In the genomic region with DNA sequence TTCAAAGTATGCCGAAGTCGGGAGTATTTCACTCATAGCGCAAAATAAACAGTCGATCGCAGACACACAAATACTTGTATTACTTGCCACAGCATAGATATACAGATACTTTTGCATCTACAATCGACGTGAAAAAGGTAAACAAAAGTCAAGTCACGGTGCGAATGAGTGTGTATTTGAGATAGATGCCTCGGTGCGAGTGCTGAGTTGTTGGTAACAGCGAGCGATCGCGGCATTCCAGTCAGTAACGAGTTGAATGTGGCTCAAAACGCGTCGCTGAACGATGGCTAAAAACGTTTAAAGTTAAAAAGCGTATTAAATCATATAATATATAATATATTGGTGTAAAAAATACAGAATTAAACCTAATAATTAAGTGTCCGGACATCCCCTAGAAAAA, we compare ENCODE assay signal across 1 fruit fly cellular context.
A peak's percentile ranks its signal among the peaks of the same experiment; 100 is the strongest.
TF ChIP-seq lines count a peak whose summit lies in the region.

A gene (plus strand): TSS at position 207 of the 400 bp plus-strand sequence.

TF ChIP-seq in whole organism, embryonic, 481 proteins besides CTCF, POLR2A, EP300 and RAD21 (continued from another document):
- TF ChIP-seq ATbp (GFP tag; optimal IDR thresholded peaks at IDR 0.05; lab: Kevin White, UChicago) (no peak), Nf-YB (GFP tag; optimal IDR thresholded peaks at IDR 0.05; lab: Kevin White, UChicago) (no peak), Neu2 (GFP tag; optimal IDR thresholded peaks at IDR 0.05; lab: Kevin White, UChicago; ENCODE audit: borderline replicate concordance) (no peak), CG6175 (GFP tag; IDR thresholded peaks at IDR 0.05; lab: Robert Waterston, UW) (peak; percentile 60; the same call in 1 of the 3 replicates), CG2199 (GFP tag; IDR thresholded peaks at IDR 0.05; lab: Robert Waterston, UW) (peak; percentile 64; the same call in 1 of the 3 replicates), CG13287 (GFP tag; IDR thresholded peaks at IDR 0.05; lab: Robert Waterston, UW; ENCODE audit: partially characterized antibody) (peak; percentile 15; the same call in 1 of the 2 replicates), mirr (GFP tag; optimal IDR thresholded peaks at IDR 0.05; lab: Kevin White, UChicago) (peak; percentile 16), CG4328 (GFP tag; optimal IDR thresholded peaks at IDR 0.05; lab: Kevin White, UChicago) (no peak), CG17612 (GFP tag; IDR thresholded peaks at IDR 0.05; lab: Robert Waterston, UW) (no peak), CG12155 (GFP tag; optimal IDR thresholded peaks at IDR 0.05; lab: Kevin White, UChicago) (peak; percentile 81), CG11504 (tag; optimal IDR thresholded peaks at IDR 0.05; lab: Kevin White, UChicago) (no peak), HLH3B (GFP tag; IDR thresholded peaks at IDR 0.05; lab: Robert Waterston, UW) (no peak), CG15479 (GFP tag; optimal IDR thresholded peaks at IDR 0.05; lab: Kevin White, UChicago) (no peak), HLH54F (GFP tag; optimal IDR thresholded peaks at IDR 0.05; lab: Kevin White, UChicago) (no peak), Fer3 (tag; optimal IDR thresholded peaks at IDR 0.05; lab: Kevin White, UChicago) (no peak), Drgx (GFP tag; IDR thresholded peaks at IDR 0.05; lab: Robert Waterston, UW) (no peak), exex (tag; optimal IDR thresholded peaks at IDR 0.05; lab: Kevin White, UChicago) (no peak), CG1024 (GFP tag; IDR thresholded peaks at IDR 0.05; lab: Robert Waterston, UW) (no peak), Asciz (GFP tag; optimal IDR thresholded peaks at IDR 0.05; lab: Kevin White, UChicago) (no peak), ato (GFP tag; IDR thresholded peaks at IDR 0.05; lab: Robert Waterston, UW; ENCODE audit: partially characterized antibody) (no peak), Hr51 (GFP tag; optimal IDR thresholded peaks at IDR 0.05; lab: Kevin White, UChicago) (no peak), sd (tag; optimal IDR thresholded peaks at IDR 0.05; lab: Kevin White, UChicago) (peak; percentile 93), CG15601 (tag; optimal IDR thresholded peaks at IDR 0.05; lab: Kevin White, UChicago) (no peak), trem (tag; optimal IDR thresholded peaks at IDR 0.05; lab: Kevin White, UChicago) (no peak), danr (GFP tag; IDR thresholded peaks at IDR 0.05; lab: Robert Waterston, UW) (no peak), cg (GFP tag; optimal IDR thresholded peaks at IDR 0.05; lab: Kevin White, UChicago) (peak; percentile 72), CG8281 (tag; optimal IDR thresholded peaks at IDR 0.05; lab: Kevin White, UChicago) (no peak), CG3995 (GFP tag; optimal IDR thresholded peaks at IDR 0.05; lab: Kevin White, UChicago) (peak; percentile 73), HmgD (GFP tag; optimal IDR thresholded peaks at IDR 0.05; lab: Kevin White, UChicago) (no peak), CG31224 (GFP tag; IDR thresholded peaks at IDR 0.05; lab: Robert Waterston, UW) (no peak), yki (optimal IDR thresholded peaks at IDR 0.05; lab: Kevin White, UChicago) (no peak), aop (GFP tag; IDR thresholded peaks at IDR 0.05; lab: Robert Waterston, UW) (no peak), unc-4 (GFP tag; IDR thresholded peaks at IDR 0.05; lab: Robert Waterston, UW; ENCODE audit: partially characterized antibody) (no peak), kni (GFP tag; optimal IDR thresholded peaks at IDR 0.05; lab: Kevin White, UChicago) (peak; percentile 43), Jarid2 (GFP tag; optimal IDR thresholded peaks at IDR 0.05; lab: Kevin White, UChicago) (peak; percentile 46), btn (GFP tag; optimal IDR thresholded peaks at IDR 0.05; lab: Kevin White, UChicago) (no peak), nom (GFP tag; optimal IDR thresholded peaks at IDR 0.05; lab: Kevin White, UChicago) (peak; percentile 4), mld (GFP tag; IDR thresholded peaks at IDR 0.05; lab: Robert Waterston, UW; ENCODE audit: partially characterized antibody) (no peak), Dref (GFP tag; IDR thresholded peaks at IDR 0.05; lab: Robert Waterston, UW) (no peak), CG16863 (GFP tag; optimal IDR thresholded peaks at IDR 0.05; lab: Kevin White, UChicago) (no peak), amos (GFP tag; IDR thresholded peaks at IDR 0.05; lab: Robert Waterston, UW; ENCODE audit: partially characterized antibody) (peak; percentile 26; the same call in 1 of the 2 replicates), ssp (GFP tag; IDR thresholded peaks at IDR 0.05; lab: Robert Waterston, UW) (no peak), CG6813 (GFP tag; optimal IDR thresholded peaks at IDR 0.05; lab: Kevin White, UChicago) (no peak), Hey (tag; optimal IDR thresholded peaks at IDR 0.05; lab: Kevin White, UChicago) (no peak), CG8089 (GFP tag; optimal IDR thresholded peaks at IDR 0.05; lab: Kevin White, UChicago) (no peak), CG9727 (GFP tag; optimal IDR thresholded peaks at IDR 0.05; lab: Kevin White, UChicago) (no peak), caup (GFP tag; optimal IDR thresholded peaks at IDR 0.05; lab: Kevin White, UChicago; ENCODE audit: severe bottlenecking) (no peak), lov (optimal IDR thresholded peaks at IDR 0.05; lab: Kevin White, UChicago) (no peak), lov (GFP tag; IDR thresholded peaks at IDR 0.05; lab: Robert Waterston, UW) (no peak), wek (GFP tag; optimal IDR thresholded peaks at IDR 0.05; lab: Kevin White, UChicago) (peak; percentile 9), Optix (GFP tag; IDR thresholded peaks at IDR 0.05; lab: Robert Waterston, UW) (no peak), CG2889 (GFP tag; IDR thresholded peaks at IDR 0.05; lab: Robert Waterston, UW) (no peak), CG7372 (GFP tag; IDR thresholded peaks at IDR 0.05; lab: Robert Waterston, UW) (no peak), bcd (GFP tag; optimal IDR thresholded peaks at IDR 0.05; lab: Kevin White, UChicago) (no peak), Sin3A (optimal IDR thresholded peaks at IDR 0.05; lab: Kevin White, UChicago) (no peak), Doc3 (GFP tag; IDR thresholded peaks at IDR 0.05; lab: Robert Waterston, UW; ENCODE audit: partially characterized antibody) (no peak), z (GFP tag; IDR thresholded peaks at IDR 0.05; lab: Robert Waterston, UW) (peak; percentile 95), Sox102F (GFP tag; optimal IDR thresholded peaks at IDR 0.05; lab: Kevin White, UChicago) (no peak), CG9215 (GFP tag; IDR thresholded peaks at IDR 0.05; lab: Robert Waterston, UW) (no peak), Blimp-1 (GFP tag; optimal IDR thresholded peaks at IDR 0.05; lab: Kevin White, UChicago) (no peak), CG10431 (GFP tag; optimal IDR thresholded peaks at IDR 0.05; lab: Kevin White, UChicago) (no peak), cwo (GFP tag; optimal IDR thresholded peaks at IDR 0.05; lab: Kevin White, UChicago) (no peak), CG13894 (tag; optimal IDR thresholded peaks at IDR 0.05; lab: Kevin White, UChicago) (no peak), CG4617 (GFP tag; optimal IDR thresholded peaks at IDR 0.05; lab: Kevin White, UChicago; ENCODE audit: borderline replicate concordance) (no peak), eve (GFP tag; optimal IDR thresholded peaks at IDR 0.05; lab: Kevin White, UChicago) (peak in 1 of 2 experiments; percentile 22), jumu (GFP tag; optimal IDR thresholded peaks at IDR 0.05; lab: Kevin White, UChicago) (no peak), Fer1 (GFP tag; optimal IDR thresholded peaks at IDR 0.05; lab: Kevin White, UChicago) (no peak), fd102C (GFP tag; optimal IDR thresholded peaks at IDR 0.05; lab: Kevin White, UChicago) (no peak), Lim3 (GFP tag; IDR thresholded peaks at IDR 0.05; lab: Robert Waterston, UW) (no peak), CG6765 (GFP tag; optimal IDR thresholded peaks at IDR 0.05; lab: Kevin White, UChicago) (no peak), CG12104 (GFP tag; optimal IDR thresholded peaks at IDR 0.05; lab: Kevin White, UChicago) (no peak), NFAT (GFP tag; IDR thresholded peaks at IDR 0.05; lab: Robert Waterston, UW) (no peak), Side (GFP tag; optimal IDR thresholded peaks at IDR 0.05; lab: Kevin White, UChicago) (no peak), dati (GFP tag; IDR thresholded peaks at IDR 0.05; lab: Robert Waterston, UW) (no peak), al (GFP tag; IDR thresholded peaks at IDR 0.05; lab: Robert Waterston, UW) (no peak), CG10267 (tag; optimal IDR thresholded peaks at IDR 0.05; lab: Kevin White, UChicago) (no peak), CG7271 (tag; optimal IDR thresholded peaks at IDR 0.05; lab: Kevin White, UChicago) (no peak), otp (GFP tag; IDR thresholded peaks at IDR 0.05; lab: Robert Waterston, UW) (no peak), Atf6 (GFP tag; IDR thresholded peaks at IDR 0.05; lab: Robert Waterston, UW) (no peak), CG11456 (GFP tag; IDR thresholded peaks at IDR 0.05; lab: Robert Waterston, UW) (no peak), onecut (GFP tag; IDR thresholded peaks at IDR 0.05; lab: Robert Waterston, UW) (no peak), CG1832 (GFP tag; optimal IDR thresholded peaks at IDR 0.05; lab: Kevin White, UChicago) (no peak), CG9797 (GFP tag; optimal IDR thresholded peaks at IDR 0.05; lab: Kevin White, UChicago) (no peak), CG18476 (GFP tag; optimal IDR thresholded peaks at IDR 0.05; lab: Kevin White, UChicago) (no peak), CG8924 (tag; optimal IDR thresholded peaks at IDR 0.05; lab: Kevin White, UChicago) (no peak), HHEX (GFP tag; optimal IDR thresholded peaks at IDR 0.05; lab: Kevin White, UChicago) (no peak), CG1792 (GFP tag; optimal IDR thresholded peaks at IDR 0.05; lab: Kevin White, UChicago) (no peak), pros (GFP tag; optimal IDR thresholded peaks at IDR 0.05; lab: Kevin White, UChicago) (peak; percentile 29), usp (GFP tag; optimal IDR thresholded peaks at IDR 0.05; lab: Kevin White, UChicago) (no peak), tll (GFP tag; optimal IDR thresholded peaks at IDR 0.05; lab: Kevin White, UChicago) (peak in 1 of 2 experiments; percentile 80), chinmo (GFP tag; IDR thresholded peaks at IDR 0.05; lab: Robert Waterston, UW; ENCODE audit: partially characterized antibody) (peak; percentile 79; the same call in 1 of the 4 replicates), CG11398 (GFP tag; optimal IDR thresholded peaks at IDR 0.05; lab: Kevin White, UChicago) (no peak), CG31441 (GFP tag; IDR thresholded peaks at IDR 0.05; lab: Robert Waterston, UW) (no peak), sob (GFP tag; IDR thresholded peaks at IDR 0.05; lab: Robert Waterston, UW) (no peak)
